Worm (Caenorhabditis elegans) whole organism, midembryonic: ENCODE data around the gene rps-28.

ENCODE experiments used
- cog-1 ChIP-seq: sonication (generic microtip); optimal IDR thresholded peaks from 2 replicates; lab custom pipeline; 2016; ENCODE audit warnings: missing genetic modification characterization, missing compliant biosample characterization
- med-1 ChIP-seq: sonication (generic microtip); optimal IDR thresholded peaks from 2 replicates; lab custom pipeline; 2017; ENCODE audit warnings: missing genetic modification characterization, mild to moderate bottlenecking, missing compliant biosample characterization, antibody characterized with exemption, missing genetic modification reagents; ENCODE audit not compliant: insufficient read depth

DNA sequence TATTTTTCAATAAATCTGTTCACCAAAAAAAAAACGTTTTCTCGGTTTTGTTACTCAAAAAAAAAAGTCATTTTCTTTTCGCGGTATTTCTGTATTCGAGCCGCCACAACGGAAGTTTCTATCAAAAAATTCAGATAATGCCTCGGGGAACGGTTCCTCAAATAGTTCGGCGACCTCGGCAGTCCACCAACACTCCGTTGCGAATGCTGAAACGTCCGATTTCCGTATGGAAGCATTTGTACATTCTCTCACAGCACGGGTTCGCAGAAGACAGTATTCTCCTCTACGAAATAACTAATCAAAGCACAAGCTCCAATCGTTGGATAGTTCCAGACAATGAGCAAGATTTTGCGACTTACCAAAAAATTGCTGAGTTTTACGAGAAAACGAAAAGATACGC, 487 bp downstream of the rps-28 start, which contains the start of gene Y41D4B.4:
- TF ChIP-seq med-1 (no peak), cog-1 (tag; lab: Kevin White, UChicago) (no peak)
